Fruit fly (Drosophila melanogaster) whole organism, embryonic: ENCODE results near the gene CG4577.

Experiments
- Adf1 ChIP-seq: fragments of 200-800 bp; sonication (Bioruptor generic); IDR thresholded peaks from 2 replicates; pipeline ENCODE4 v1.3.6; 2022; ENCODE audit warnings: missing biosample characterization, missing genetic modification characterization
- BEAF-32 ChIP-seq: fragments of 200-800 bp; sonication (Bioruptor generic); optimal IDR thresholded peaks from 3 replicates; lab custom pipeline; 2017; ENCODE audit warnings: missing biosample characterization, missing genetic modification characterization, mild to moderate bottlenecking, moderate library complexity, missing genetic modification reagents
- Blimp-1 ChIP-seq: fragments of 200-800 bp; sonication (Bioruptor generic); optimal IDR thresholded peaks from 3 replicates; lab custom pipeline; 2018; ENCODE audit warnings: missing biosample characterization, missing genetic modification characterization, mild to moderate bottlenecking, moderate library complexity, missing genetic modification reagents
- CG10979 ChIP-seq: fragments of 200-800 bp; sonication (Bioruptor generic); optimal IDR thresholded peaks from 2 replicates; lab custom pipeline; 2018; ENCODE audit warnings: missing biosample characterization, mild to moderate bottlenecking, missing genetic modification characterization, moderate library complexity
- CG11560 ChIP-seq: fragments of 200-800 bp; sonication (Bioruptor generic); IDR thresholded peaks from 3 replicates; pipeline ENCODE4 v1.3.6; 2022; ENCODE audit warnings: missing biosample characterization, missing genetic modification characterization
- CG12155 ChIP-seq: fragments of 200-800 bp; sonication (Bioruptor generic); optimal IDR thresholded peaks from 3 replicates; lab custom pipeline; 2016; ENCODE audit warnings: missing biosample characterization, missing genetic modification characterization
- CG14441 ChIP-seq: fragments of 200-800 bp; sonication (Bioruptor generic); IDR thresholded peaks from 2 replicates; pipeline ENCODE4 v1.3.6; 2022; ENCODE audit warnings: missing biosample characterization, missing genetic modification characterization
- CG16815 ChIP-seq: fragments of 200-800 bp; sonication (Bioruptor generic); optimal IDR thresholded peaks from 3 replicates; lab custom pipeline; 2017; ENCODE audit warnings: missing biosample characterization, mild to moderate bottlenecking, missing genetic modification characterization
- CG2202 ChIP-seq: fragments of 200-800 bp; sonication (Bioruptor generic); optimal IDR thresholded peaks from 2 replicates; lab custom pipeline; 2018; ENCODE audit warnings: missing biosample characterization, mild to moderate bottlenecking, missing genetic modification characterization
- CG4360 ChIP-seq: fragments of 200-800 bp; sonication (Bioruptor generic); IDR thresholded peaks from 2 replicates; pipeline ENCODE4 v1.3.6; 2022; ENCODE audit warnings: missing biosample characterization, missing genetic modification characterization
- CG6765 ChIP-seq: fragments of 200-800 bp; sonication (Bioruptor generic); optimal IDR thresholded peaks from 3 replicates; lab custom pipeline; 2017; ENCODE audit warnings: missing biosample characterization, mild to moderate bottlenecking, missing genetic modification characterization
- CG8765 ChIP-seq: fragments of 200-800 bp; sonication (Bioruptor generic); IDR thresholded peaks from 2 replicates; pipeline ENCODE4 v1.3.6; 2022; ENCODE audit warnings: missing biosample characterization, missing genetic modification characterization
- CrebB ChIP-seq: fragments of 200-800 bp; sonication (Bioruptor generic); optimal IDR thresholded peaks from 3 replicates; lab custom pipeline; 2018; ENCODE audit warnings: missing biosample characterization, mild to moderate bottlenecking, missing genetic modification characterization
- Dek ChIP-seq: fragments of 200-800 bp; sonication (Bioruptor generic); optimal IDR thresholded peaks from 3 replicates; lab custom pipeline; 2019; ENCODE audit warnings: missing biosample characterization, mild to moderate bottlenecking, missing genetic modification characterization, moderate library complexity
- Doc3 ChIP-seq: fragments of 200-800 bp; sonication (Bioruptor generic); IDR thresholded peaks from 3 replicates; pipeline ENCODE4 v1.3.6; 2022; ENCODE audit warnings: missing biosample characterization, missing genetic modification characterization; ENCODE audit not compliant: partially characterized antibody
- Gsc ChIP-seq: fragments of 200-800 bp; sonication (Bioruptor generic); IDR thresholded peaks from 2 replicates; pipeline ENCODE4 v1.3.6; 2022; ENCODE audit warnings: missing biosample characterization, missing genetic modification characterization
- Gug ChIP-seq: fragments of 200-800 bp; sonication (Bioruptor generic); IDR thresholded peaks from 4 replicates; pipeline ENCODE4 v1.3.6; 2022; ENCODE audit warnings: missing biosample characterization, missing genetic modification characterization
- HmgZ ChIP-seq: fragments of 200-800 bp; sonication (Bioruptor generic); optimal IDR thresholded peaks from 2 replicates; lab custom pipeline; 2018; ENCODE audit warnings: missing biosample characterization, mild to moderate bottlenecking, missing genetic modification characterization
- Neu2 ChIP-seq: fragments of 200-800 bp; sonication (Bioruptor generic); optimal IDR thresholded peaks from 3 replicates; lab custom pipeline; 2016; ENCODE audit warnings: missing biosample characterization, missing genetic modification characterization, borderline replicate concordance
- ash1 ChIP-seq: fragments of 200-800 bp; sonication (Bioruptor generic); optimal IDR thresholded peaks from 2 replicates; lab custom pipeline; 2018; ENCODE audit warnings: missing biosample characterization, mild to moderate bottlenecking, missing genetic modification characterization
- bowl ChIP-seq: fragments of 200-800 bp; sonication (Bioruptor generic); IDR thresholded peaks from 2 replicates; pipeline ENCODE4 v1.3.6; 2022; ENCODE audit warnings: missing biosample characterization, missing genetic modification characterization
- bsh ChIP-seq, 2 experiments: fragments of 200-800 bp; sonication (Bioruptor generic); optimal IDR thresholded peaks; 2 replicates each; lab custom pipeline; 2017 to 2018; ENCODE audit warnings: mild to moderate bottlenecking in 2 of 2, missing biosample characterization in 2 of 2, missing genetic modification characterization in 2 of 2, moderate library complexity in 1 of 2
- cato ChIP-seq: fragments of 200-800 bp; sonication (Bioruptor generic); optimal IDR thresholded peaks from 2 replicates; lab custom pipeline; 2016; ENCODE audit warnings: missing biosample characterization, missing genetic modification characterization, borderline replicate concordance
- ci ChIP-seq: fragments of 200-800 bp; sonication (Bioruptor generic); IDR thresholded peaks from 3 replicates; pipeline ENCODE4 v1.3.6; 2022; ENCODE audit warnings: missing biosample characterization, missing genetic modification characterization
- crol ChIP-seq: fragments of 200-800 bp; sonication (Bioruptor generic); IDR thresholded peaks from 2 replicates; pipeline ENCODE4 v1.3.6; 2022; ENCODE audit warnings: missing biosample characterization, missing genetic modification characterization
- danr ChIP-seq: fragments of 200-800 bp; sonication (Bioruptor generic); IDR thresholded peaks from 2 replicates; pipeline ENCODE4 v1.3.6; 2022; ENCODE audit warnings: missing biosample characterization, missing genetic modification characterization
- fd64A ChIP-seq: fragments of 200-800 bp; sonication (Bioruptor generic); optimal IDR thresholded peaks from 3 replicates; lab custom pipeline; 2018; ENCODE audit warnings: missing biosample characterization, mild to moderate bottlenecking, missing genetic modification characterization
- fu2 ChIP-seq: fragments of 200-800 bp; sonication (Bioruptor generic); optimal IDR thresholded peaks from 2 replicates; lab custom pipeline; 2016; ENCODE audit warnings: missing biosample characterization, missing genetic modification characterization
- gcm ChIP-seq: fragments of 200-800 bp; sonication (Bioruptor generic); optimal IDR thresholded peaks from 2 replicates; lab custom pipeline; 2019; ENCODE audit warnings: missing biosample characterization, mild to moderate bottlenecking, missing genetic modification characterization, moderate library complexity
- gem ChIP-seq: fragments of 200-800 bp; sonication (Bioruptor generic); optimal IDR thresholded peaks from 2 replicates; lab custom pipeline; 2019; ENCODE audit warnings: missing biosample characterization, mild to moderate bottlenecking, missing genetic modification characterization, moderate library complexity
- gsb ChIP-seq: fragments of 200-800 bp; sonication (Bioruptor generic); IDR thresholded peaks from 2 replicates; pipeline ENCODE4 v1.3.6; 2022; ENCODE audit warnings: missing biosample characterization, missing genetic modification characterization
- hkb ChIP-seq, 2 experiments: fragments of 200-800 bp in 1 of 2; fragments of >200 bp in 1 of 2; sonication (Bioruptor generic) in 1 of 2; IDR thresholded peaks in 1 of 2; optimal IDR thresholded peaks in 1 of 2; 2 replicates each; pipeline versions ENCODE4 v1.3.6 to Lab custom; 2017 to 2022; ENCODE audit warnings: missing biosample characterization in 1 of 2, missing genetic modification characterization in 1 of 2
- lab ChIP-seq: fragments of 200-800 bp; sonication (Bioruptor generic); optimal IDR thresholded peaks from 3 replicates; lab custom pipeline; 2017; ENCODE audit warnings: missing biosample characterization, missing genetic modification characterization, mild to moderate bottlenecking, moderate library complexity, missing genetic modification reagents
- lilli ChIP-seq: fragments of 200-800 bp; sonication (Bioruptor generic); optimal IDR thresholded peaks from 3 replicates; lab custom pipeline; 2016; ENCODE audit warnings: missing biosample characterization, missing genetic modification characterization
- maf-S ChIP-seq: fragments of 200-800 bp; sonication (Bioruptor generic); optimal IDR thresholded peaks from 2 replicates; lab custom pipeline; 2016; ENCODE audit warnings: missing biosample characterization, missing genetic modification characterization
- odd ChIP-seq: fragments of 200-800 bp; sonication (Bioruptor generic); optimal IDR thresholded peaks from 2 replicates; lab custom pipeline; 2017; ENCODE audit warnings: missing biosample characterization, mild to moderate bottlenecking, missing genetic modification characterization
- pfk ChIP-seq: fragments of 200-800 bp; sonication (Bioruptor generic); optimal IDR thresholded peaks from 2 replicates; lab custom pipeline; 2018; ENCODE audit warnings: missing biosample characterization, mild to moderate bottlenecking, missing genetic modification characterization, moderate library complexity
- ranshi ChIP-seq: fragments of 200-800 bp; sonication (Bioruptor generic); IDR thresholded peaks from 2 replicates; pipeline ENCODE4 v1.3.6; 2022; ENCODE audit warnings: missing biosample characterization, missing genetic modification characterization
- ro ChIP-seq: fragments of 200-800 bp; sonication (Bioruptor generic); IDR thresholded peaks from 2 replicates; pipeline ENCODE4 v1.3.6; 2022; ENCODE audit warnings: missing biosample characterization, missing genetic modification characterization
- sima ChIP-seq: fragments of 200-800 bp; sonication (Bioruptor generic); optimal IDR thresholded peaks from 2 replicates; lab custom pipeline; 2016; ENCODE audit warnings: missing biosample characterization, missing genetic modification characterization
- sna ChIP-seq: fragments of 200-800 bp; sonication (Bioruptor generic); IDR thresholded peaks from 2 replicates; pipeline ENCODE4 v1.3.6; 2022; ENCODE audit warnings: missing biosample characterization, missing genetic modification characterization; ENCODE audit not compliant: partially characterized antibody
- stwl ChIP-seq: fragments of 200-800 bp; sonication (Bioruptor generic); optimal IDR thresholded peaks from 3 replicates; lab custom pipeline; 2018; ENCODE audit warnings: missing biosample characterization, mild to moderate bottlenecking, missing genetic modification characterization, moderate library complexity
- tgo ChIP-seq: fragments of 200-800 bp; sonication (Bioruptor generic); IDR thresholded peaks from 3 replicates; pipeline ENCODE4 v1.3.6; 2022; ENCODE audit warnings: missing biosample characterization, missing genetic modification characterization
- tna ChIP-seq: fragments of 200-800 bp; sonication (Bioruptor generic); IDR thresholded peaks from 2 replicates; pipeline ENCODE4 v1.3.6; 2022; ENCODE audit warnings: missing biosample characterization, missing genetic modification characterization; ENCODE audit not compliant: partially characterized antibody
- tx ChIP-seq: fragments of 200-800 bp; sonication (Bioruptor generic); optimal IDR thresholded peaks from 2 replicates; lab custom pipeline; 2016; ENCODE audit warnings: missing biosample characterization, missing genetic modification characterization
- vfl ChIP-seq: fragments of 200-800 bp; sonication (Bioruptor generic); optimal IDR thresholded peaks from 2 replicates; lab custom pipeline; 2016; ENCODE audit warnings: missing biosample characterization, missing genetic modification characterization
- vvl ChIP-seq: fragments of 200-800 bp; sonication (Bioruptor generic); IDR thresholded peaks from 2 replicates; pipeline ENCODE4 v1.3.6; 2022; ENCODE audit warnings: missing biosample characterization, missing genetic modification characterization
- yki ChIP-seq: fragments of >200 bp; optimal IDR thresholded peaks from 3 replicates; lab custom pipeline; 2018
- zfh2 ChIP-seq: fragments of 200-800 bp; sonication (Bioruptor generic); optimal IDR thresholded peaks from 2 replicates; lab custom pipeline; 2016; ENCODE audit warnings: missing biosample characterization, missing genetic modification characterization

Gene CG4577

dm6 chr2L:1169867-1170415, 35.4 kb downstream of the CG4577 start, which contains the start of the genes CG31922 and Plap (continued):
- peak; percentile 73 for TF ChIP-seq HmgZ (tag; lab: Kevin White, UChicago)
- TF ChIP-seq sima (GFP tag; lab: Kevin White, UChicago): no peak
- TF ChIP-seq gsb: no peak
- TF ChIP-seq fu2 (GFP tag; lab: Kevin White, UChicago): peak; percentile 27
- peak; percentile 67 for TF ChIP-seq Dek
- no peak for TF ChIP-seq lab
- TF ChIP-seq CG4360: no peak
- peak; percentile 41 for TF ChIP-seq tx (GFP tag; lab: Kevin White, UChicago)
- peak; percentile 64; the same call in 2 of the 4 replicates for TF ChIP-seq Gug
- TF ChIP-seq CG10979 (tag; lab: Kevin White, UChicago): peak; percentile 54
- no peak for TF ChIP-seq pfk (GFP tag; lab: Kevin White, UChicago)
- TF ChIP-seq Gsc (GFP tag; lab: Robert Waterston, UW): no peak
- peak; percentile 74 for TF ChIP-seq stwl (tag; lab: Kevin White, UChicago)
- TF ChIP-seq fd64A: no peak
- peak; percentile 80 for TF ChIP-seq CG12155 (GFP tag; lab: Kevin White, UChicago)
- peak; percentile 25; the same call in 1 of the 2 replicates for TF ChIP-seq vvl (GFP tag; lab: Robert Waterston, UW)
- no peak for TF ChIP-seq ro (GFP tag; lab: Robert Waterston, UW)
- no peak for TF ChIP-seq Neu2 (GFP tag; lab: Kevin White, UChicago)
- 0 out of 3 replicates have a peak, but pooled peaks have one; percentile 55 for TF ChIP-seq CG11560 (tag; lab: Robert Waterston, UW)
- no peak for TF ChIP-seq Blimp-1 (GFP tag; lab: Kevin White, UChicago)
- no peak for TF ChIP-seq CG6765 (GFP tag; lab: Kevin White, UChicago)
- no peak for TF ChIP-seq Adf1 (GFP tag; lab: Robert Waterston, UW)
- TF ChIP-seq bowl (GFP tag; lab: Robert Waterston, UW): no peak
- no peak for TF ChIP-seq crol
- no peak for TF ChIP-seq odd (GFP tag; lab: Kevin White, UChicago)
- peak; percentile 79 for TF ChIP-seq vfl (GFP tag; lab: Kevin White, UChicago)
- TF ChIP-seq CG2202: peak; percentile 9
- no peak for TF ChIP-seq ash1 (GFP tag; lab: Kevin White, UChicago)
- peak; percentile 19 for TF ChIP-seq maf-S (GFP tag; lab: Kevin White, UChicago)
- TF ChIP-seq ranshi (GFP tag; lab: Robert Waterston, UW): no peak
- TF ChIP-seq CG16815 (GFP tag; lab: Kevin White, UChicago): peak; percentile 48
- TF ChIP-seq ci: no peak
- peak; percentile 26; the same call in 1 of the 2 replicates for TF ChIP-seq danr (GFP tag; lab: Robert Waterston, UW)
- TF ChIP-seq lilli: peak; percentile 87
- peak; percentile 94 for TF ChIP-seq Doc3 (GFP tag; lab: Robert Waterston, UW)
- no peak for TF ChIP-seq gem (tag; lab: Kevin White, UChicago)
- TF ChIP-seq gcm (GFP tag; lab: Kevin White, UChicago): peak; percentile 36
- TF ChIP-seq CrebB (tag; lab: Kevin White, UChicago): peak; percentile 32
- TF ChIP-seq zfh2 (GFP tag; lab: Kevin White, UChicago): peak; percentile 84
- TF ChIP-seq CG8765 (GFP tag; lab: Robert Waterston, UW): no peak
- peak; percentile 52 for TF ChIP-seq cato (GFP tag; lab: Kevin White, UChicago)
- TF ChIP-seq CG14441 (GFP tag; lab: Robert Waterston, UW): peak; percentile 50; the same call in 1 of the 2 replicates
- peak; percentile 97 for TF ChIP-seq BEAF-32 (GFP tag; lab: Kevin White, UChicago)
- peak; percentile 90 for TF ChIP-seq sna (GFP tag; lab: Robert Waterston, UW)
- peak in 1 of 2 experiments; percentile 48 for TF ChIP-seq bsh (GFP tag; optimal IDR thresholded peaks at IDR 0.05; lab: Kevin White, UChicago)
- peak; percentile 61; the same call in 1 of the 3 replicates for TF ChIP-seq tgo (GFP tag; lab: Robert Waterston, UW)
- TF ChIP-seq hkb (optimal IDR thresholded peaks at IDR 0.05; lab: Kevin White, UChicago): no peak
- peak; percentile 59; the same call in 1 of the 2 replicates for TF ChIP-seq hkb (GFP tag; IDR thresholded peaks at IDR 0.05; lab: Robert Waterston, UW)
- peak; percentile 38; the same call in 1 of the 2 replicates for TF ChIP-seq tna (GFP tag; lab: Robert Waterston, UW)
- no peak for TF ChIP-seq yki (lab: Kevin White, UChicago)
